Fruit fly (Drosophila melanogaster): ENCODE measurements around the gene E2f1.

The E2f1 gene

DNA sequence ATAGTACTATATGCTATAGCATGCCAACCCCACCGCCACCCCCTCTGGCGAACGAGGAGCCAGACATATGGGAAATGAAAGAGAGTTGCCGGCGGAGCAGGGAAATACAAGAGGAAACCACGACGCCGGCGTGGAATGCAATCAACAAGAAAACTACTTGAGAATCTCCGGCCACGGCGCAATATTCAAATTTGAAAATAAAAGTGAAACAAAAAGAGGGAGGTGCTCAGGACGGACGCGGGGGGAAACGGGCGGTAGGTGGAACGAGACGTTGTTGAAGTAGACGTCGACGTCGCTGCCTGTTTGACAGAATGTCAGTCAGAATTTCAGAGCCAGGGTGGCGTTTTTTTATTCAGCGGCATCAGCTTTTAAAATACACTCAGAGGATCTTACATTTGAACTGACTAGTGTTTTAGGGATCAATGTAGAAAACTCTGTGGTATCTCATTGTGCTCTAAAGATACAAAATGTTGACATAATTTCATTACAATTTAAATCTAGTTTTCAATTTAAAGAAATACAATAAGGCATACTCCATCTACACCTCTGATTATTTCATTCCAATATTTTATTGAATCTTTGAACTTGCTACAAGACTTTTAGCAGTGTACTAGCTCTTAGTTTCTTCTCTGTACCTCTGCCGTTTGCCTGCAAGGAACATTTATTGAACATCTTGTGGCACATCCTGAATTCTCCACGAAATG, 24.5 kb downstream of the E2f1 start (continued):
- TF ChIP-seq CG11902 (GFP tag; optimal IDR thresholded peaks at IDR 0.05), result no peak
- no peak for TF ChIP-seq vri (GFP tag; optimal IDR thresholded peaks at IDR 0.05)
- no peak for TF ChIP-seq Hr38 (GFP tag; optimal IDR thresholded peaks at IDR 0.05)
- no peak for TF ChIP-seq CG7368 (GFP tag; optimal IDR thresholded peaks at IDR 0.05)
- peak; percentile 25 for TF ChIP-seq CG34406 (GFP tag; optimal IDR thresholded peaks at IDR 0.05)
- TF ChIP-seq CG6276 (GFP tag; optimal IDR thresholded peaks at IDR 0.05), result no peak
- peak; percentile 21 for TF ChIP-seq CG31627 (GFP tag; optimal IDR thresholded peaks at IDR 0.05)
- peak; percentile 13 for TF ChIP-seq Eip75B (GFP tag; optimal IDR thresholded peaks at IDR 0.05)
- no peak for TF ChIP-seq CG11294 (GFP tag; IDR thresholded peaks at IDR 0.05)
- TF ChIP-seq net (GFP tag; optimal IDR thresholded peaks at IDR 0.05), result no peak
- no peak for TF ChIP-seq Ets21C (GFP tag; optimal IDR thresholded peaks at IDR 0.05)
- TF ChIP-seq fd59A (GFP tag; optimal IDR thresholded peaks at IDR 0.05), result peak; percentile 30
- TF ChIP-seq Gug (GFP tag; IDR thresholded peaks at IDR 0.05), result no peak
- TF ChIP-seq Eip93F (GFP tag; optimal IDR thresholded peaks at IDR 0.05), result no peak
- TF ChIP-seq CG10669 (GFP tag; optimal IDR thresholded peaks at IDR 0.05), result peak; percentile 30
- peak; percentile 32 for TF ChIP-seq spab (GFP tag; optimal IDR thresholded peaks at IDR 0.05)
- peak; percentile 50 for TF ChIP-seq esn (GFP tag; optimal IDR thresholded peaks at IDR 0.05)

DNA sequence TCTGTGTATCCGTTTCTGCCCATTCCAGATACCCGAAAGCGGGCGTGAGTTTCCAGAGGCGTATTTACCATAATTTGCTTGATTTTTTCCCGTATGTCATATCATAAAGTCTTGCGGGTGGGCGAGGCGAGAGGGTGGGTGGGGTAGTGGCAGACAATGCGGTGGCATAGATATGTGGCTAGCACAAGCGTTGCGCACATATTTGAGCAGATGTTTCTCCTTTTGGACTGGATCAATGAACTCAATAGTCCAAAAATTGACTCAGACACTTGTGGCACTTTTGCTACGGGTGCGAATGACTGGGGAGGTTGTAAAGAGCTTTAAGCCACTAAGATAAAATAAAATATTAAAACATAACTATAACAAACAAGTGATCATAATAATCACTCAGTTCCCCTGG, 25.5 kb downstream of the E2f1 start:
- TF ChIP-seq fkh (GFP tag; optimal IDR thresholded peaks at IDR 0.05) (peak; percentile 85), Eip78C (GFP tag) (peak; percentile 9), Hr38 (GFP tag; optimal IDR thresholded peaks at IDR 0.05) (no peak)

DNA sequence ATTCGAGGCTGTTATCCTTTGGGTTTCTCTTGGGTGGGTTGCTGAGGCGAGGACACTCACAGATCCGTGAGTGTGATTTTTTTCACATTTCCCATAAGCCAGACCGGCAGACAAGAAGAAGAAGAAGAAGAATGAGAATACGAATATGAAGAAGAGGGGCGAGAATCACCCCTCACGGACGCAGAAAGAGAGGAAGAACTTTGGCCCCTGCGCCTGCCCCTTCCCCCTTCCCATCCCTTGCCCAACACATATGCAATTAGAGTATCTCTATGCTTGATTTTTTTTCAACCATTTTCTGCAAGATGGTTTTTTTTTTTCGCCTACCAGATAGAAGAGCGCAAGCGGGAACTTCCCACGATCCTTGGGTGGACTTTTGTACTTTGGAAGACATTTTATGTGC, 26.0 kb downstream of the E2f1 start:
- TF ChIP-seq salr (GFP tag; optimal IDR thresholded peaks at IDR 0.05), result peak in 1 of 2 experiments; percentile 9
- TF ChIP-seq fd85E (GFP tag; optimal IDR thresholded peaks at IDR 0.05), result no peak
- peak; percentile 79 to 81 for TF ChIP-seq ss (GFP tag; optimal IDR thresholded peaks at IDR 0.05)
- peak; percentile 62 for TF ChIP-seq spab (GFP tag; optimal IDR thresholded peaks at IDR 0.05)
- TF ChIP-seq Met (GFP tag; optimal IDR thresholded peaks at IDR 0.05), result no peak
- peak; percentile 40 for TF ChIP-seq CG1621 (tag; optimal IDR thresholded peaks at IDR 0.05)
- peak; percentile 70 for TF ChIP-seq CG9139 (GFP tag; optimal IDR thresholded peaks at IDR 0.05)
- TF ChIP-seq CG8119 (GFP tag; IDR thresholded peaks at IDR 0.05), result peak; percentile 27; the same call in 1 of the 3 replicates
- TF ChIP-seq CG6808 (GFP tag; optimal IDR thresholded peaks at IDR 0.05), result peak; percentile 67

DNA sequence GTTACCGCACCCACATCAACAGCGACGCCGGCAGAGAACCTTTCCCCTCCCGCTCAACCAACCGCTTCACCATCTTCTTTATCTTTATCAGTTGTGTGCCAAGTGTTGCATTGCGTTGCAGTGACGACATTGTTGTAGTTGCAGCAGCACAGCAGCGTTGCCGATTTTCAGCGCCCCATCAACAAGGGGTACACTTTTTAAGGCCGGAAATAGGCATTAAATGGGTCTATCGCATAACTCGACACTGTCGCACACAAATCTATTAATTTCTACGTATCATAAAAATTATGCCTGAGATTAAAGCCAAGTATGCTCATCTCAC, 26.9 kb downstream of the E2f1 start:
- TF ChIP-seq vri (GFP tag; optimal IDR thresholded peaks at IDR 0.05) (peak; percentile 83), fd59A (GFP tag; optimal IDR thresholded peaks at IDR 0.05) (no peak), fkh (GFP tag; optimal IDR thresholded peaks at IDR 0.05) (no peak), dsx (GFP tag; optimal IDR thresholded peaks at IDR 0.05; ENCODE audit: poor library complexity, severe bottlenecking) (peak; percentile 96), dac (GFP tag; optimal IDR thresholded peaks at IDR 0.05) (no peak)

DNA sequence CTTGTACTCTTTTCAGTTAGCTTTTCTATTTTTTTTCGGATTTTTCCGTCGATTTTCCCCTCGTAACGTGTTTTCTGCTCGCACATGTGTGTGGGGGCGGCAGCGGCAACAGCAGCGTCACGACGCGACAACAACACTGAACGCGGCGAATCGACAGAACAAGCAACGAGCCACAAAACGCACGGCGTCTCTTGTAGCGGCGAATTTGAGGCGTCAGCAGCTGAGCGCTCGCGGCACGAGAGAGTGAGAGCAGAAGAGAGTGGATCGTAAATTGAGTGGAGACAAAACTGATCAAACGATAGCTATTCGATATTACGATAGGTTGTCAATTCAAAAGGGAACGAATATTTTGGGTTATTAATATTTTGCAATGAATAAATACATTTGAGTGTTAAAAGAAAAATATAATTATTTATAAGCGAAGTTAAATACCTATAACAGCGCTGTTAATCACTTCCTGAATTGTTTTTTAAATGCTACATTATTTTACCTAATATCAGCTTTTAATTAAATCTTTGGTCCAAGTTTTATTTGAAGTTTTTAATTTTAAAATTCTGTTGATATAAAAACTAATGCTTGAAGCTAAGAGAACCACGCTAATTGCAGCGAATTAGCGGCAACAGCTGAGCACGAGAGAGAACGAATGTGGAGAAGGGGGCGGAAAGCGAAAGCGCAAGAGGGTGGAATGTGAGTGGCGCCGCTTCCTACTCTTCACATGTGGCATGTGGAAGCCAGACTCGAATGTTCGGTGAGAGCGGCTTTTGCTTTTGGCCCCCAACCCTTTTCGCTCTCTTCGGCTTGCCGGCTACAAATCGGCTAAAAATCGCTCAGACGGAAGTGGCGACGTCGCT, 27.5 kb downstream of the E2f1 start:
- TF ChIP-seq ss (GFP tag; optimal IDR thresholded peaks at IDR 0.05) (peak; percentile 37 to 70), pdm3 (GFP tag; optimal IDR thresholded peaks at IDR 0.05) (peak; percentile 65), salr (GFP tag; optimal IDR thresholded peaks at IDR 0.05) (peak in 1 of 2 experiments; percentile 65), CG15336 (GFP tag; IDR thresholded peaks at IDR 0.05) (no peak), CG6163 (GFP tag; IDR thresholded peaks at IDR 0.05) (no peak), Smox (GFP tag; optimal IDR thresholded peaks at IDR 0.05) (peak; percentile 54), CG1621 (tag; optimal IDR thresholded peaks at IDR 0.05) (no peak), Lpt (GFP tag; optimal IDR thresholded peaks at IDR 0.05) (peak; percentile 50), Blimp-1 (GFP tag; optimal IDR thresholded peaks at IDR 0.05) (peak; percentile 88), eg (GFP tag; IDR thresholded peaks at IDR 0.05) (no peak), fkh (GFP tag; optimal IDR thresholded peaks at IDR 0.05) (peak; percentile 15), fd85E (GFP tag; optimal IDR thresholded peaks at IDR 0.05) (peak; percentile 85), Sox14 (GFP tag; optimal IDR thresholded peaks at IDR 0.05) (peak; percentile 27), vri (GFP tag; optimal IDR thresholded peaks at IDR 0.05) (peak; percentile 65), lz (GFP tag; optimal IDR thresholded peaks at IDR 0.05) (peak; percentile 44), Eip93F (GFP tag; optimal IDR thresholded peaks at IDR 0.05) (peak; percentile 87), Met (GFP tag; optimal IDR thresholded peaks at IDR 0.05) (peak; percentile 64), Eip78C (GFP tag) (peak; percentile 89), CG3032 (tag; optimal IDR thresholded peaks at IDR 0.05) (peak; percentile 59), OdsH (GFP tag; optimal IDR thresholded peaks at IDR 0.05) (peak; percentile 65), CG11294 (GFP tag; IDR thresholded peaks at IDR 0.05) (no peak)

Measured in whole organism, prepupa.